Worm (Caenorhabditis elegans): ENCODE measurements around the gene rom-4.

rom-4 gene

ce11 chrIV:16995425-16995824, at the start of gene rom-4:
Gene rom-4, plus strand, starts transcription at chrIV:16995822.
- TF ChIP-seq rec-8 (tag; optimal IDR thresholded peaks at IDR 0.05), result peak in 1 of 2 experiments; percentile 13
- peak; percentile 79 for TF ChIP-seq efl-1 (GFP tag; optimal IDR thresholded peaks at IDR 0.05)
- no peak for TF ChIP-seq madf-8 (GFP tag; conservative IDR thresholded peaks at IDR 0.05)
- peak; percentile 88 for TF ChIP-seq snpc-4 (GFP tag; optimal IDR thresholded peaks at IDR 0.05)
- TF ChIP-seq snpc-4 (tag; optimal IDR thresholded peaks at IDR 0.05), result peak; percentile 8 to 95 (median 92)
- TF ChIP-seq let-607 (tag; optimal IDR thresholded peaks at IDR 0.05), result peak in 1 of 2 experiments; percentile 13
- TF ChIP-seq madf-10 (tag; optimal IDR thresholded peaks at IDR 0.05), result peak; percentile 37
- no peak for TF ChIP-seq C06A6.2 (GFP tag; conservative IDR thresholded peaks at IDR 0.05)
- TF ChIP-seq rpc-1 (optimal IDR thresholded peaks at IDR 0.05), result no peak
- TF ChIP-seq rpc-1 (tag; optimal IDR thresholded peaks at IDR 0.05), result no peak
- no peak; the same call in 1 of the 2 replicates for TF ChIP-seq rcor-1 (GFP tag; IDR thresholded peaks at IDR 0.05)
- TF ChIP-seq tbx-9 (tag; optimal IDR thresholded peaks at IDR 0.05; ENCODE audit: borderline replicate concordance), result no peak
- TF ChIP-seq lin-54 (GFP tag; optimal IDR thresholded peaks at IDR 0.05), result peak; percentile 95
- peak; percentile 52; the same call in 1 of the 2 replicates for TF ChIP-seq D2030.7 (GFP tag; IDR thresholded peaks at IDR 0.05)
- no peak for TF ChIP-seq nhr-27 (tag; optimal IDR thresholded peaks at IDR 0.05)
- no peak for TF ChIP-seq T07F8.4 (tag; optimal IDR thresholded peaks at IDR 0.05)
- TF ChIP-seq F23B12.7 (tag; optimal IDR thresholded peaks at IDR 0.05; ENCODE audit: insufficient read depth), result peak; percentile 5
- TF ChIP-seq snpc-3.4 (tag; optimal IDR thresholded peaks at IDR 0.05), result peak; percentile 53
- no peak for TF ChIP-seq cebp-2 (GFP tag; IDR thresholded peaks at IDR 0.05)
- TF ChIP-seq F49E8.2 (tag; optimal IDR thresholded peaks at IDR 0.05; ENCODE audit: insufficient read depth), result no peak
- peak; percentile 92 for TF ChIP-seq attf-6 (GFP tag; IDR thresholded peaks at IDR 0.05)
- TF ChIP-seq hmg-1.2 (GFP tag; IDR thresholded peaks at IDR 0.05), result peak; percentile 95
- peak; percentile 65 for TF ChIP-seq ceh-100 (GFP tag; IDR thresholded peaks at IDR 0.05)
- TF ChIP-seq ceh-40 (GFP tag; IDR thresholded peaks at IDR 0.05), result no peak
- TF ChIP-seq pha-4 (tag; optimal IDR thresholded peaks at IDR 0.05), result no peak
- peak; percentile 84 for TF ChIP-seq ZK185.1 (tag; optimal IDR thresholded peaks at IDR 0.05; ENCODE audit: poor library complexity, severe bottlenecking)
- TF ChIP-seq fkh-3 (tag; optimal IDR thresholded peaks at IDR 0.05), result no peak
- TF ChIP-seq tbp1 (GFP tag; optimal IDR thresholded peaks at IDR 0.05), result peak; percentile 69
- no peak for TF ChIP-seq madf-6 (GFP tag; IDR thresholded peaks at IDR 0.05)
- TF ChIP-seq ceh-79 (tag; optimal IDR thresholded peaks at IDR 0.05), result no peak
- no peak for TF ChIP-seq nfya-1 (tag; optimal IDR thresholded peaks at IDR 0.05; ENCODE audit: borderline replicate concordance, insufficient read depth)
- TF ChIP-seq unc-62 (GFP tag; optimal IDR thresholded peaks at IDR 0.05), result no peak
- peak; percentile 85 for TF ChIP-seq snpc-1.3 (tag; optimal IDR thresholded peaks at IDR 0.05; ENCODE audit: insufficient read depth)
- TF ChIP-seq lsl-1 (GFP tag; optimal IDR thresholded peaks at IDR 0.05), result peak; percentile 49
- TF ChIP-seq Y67H2A.10 (GFP tag; conservative IDR thresholded peaks at IDR 0.05), result 0 out of 2 replicates have a peak, but pooled peaks have one; percentile 26
- TF ChIP-seq aptf-2 (GFP tag; conservative IDR thresholded peaks at IDR 0.05), result no peak
- no peak for TF ChIP-seq lir-1 (GFP tag; conservative IDR thresholded peaks at IDR 0.05)
- peak; percentile 71 for TF ChIP-seq unc-130 (GFP tag; optimal IDR thresholded peaks at IDR 0.05)
- peak in 1 of 3 experiments; percentile 76 for TF ChIP-seq lin-35 (GFP tag; optimal IDR thresholded peaks at IDR 0.05)
- peak; percentile 68 for TF ChIP-seq dpl-1 (GFP tag; optimal IDR thresholded peaks at IDR 0.05)
